Worm (Caenorhabditis elegans) whole organism, L1 larva: ENCODE measurements around the gene pqn-70.

ENCODE experiments used
- alr-1 ChIP-seq: fragments of 200-800 bp; sonication (Bioruptor generic); optimal IDR thresholded peaks from 2 replicates; lab custom pipeline; 2018; ENCODE audit warnings: borderline replicate concordance, mild to moderate bottlenecking, missing genetic modification characterization, missing compliant biosample characterization
- ces-1 ChIP-seq: fragments of 150-350 bp; optimal IDR thresholded peaks from 2 replicates; lab custom pipeline; 2014; ENCODE audit warnings: missing biosample characterization, missing genetic modification reagents, missing genetic modification characterization
- dpl-1 ChIP-seq, 3 experiments: fragments of 150-350 bp in 2 of 3; sonication (generic microtip) in 1 of 3; optimal IDR thresholded peaks; 2 replicates each; lab custom pipeline; 2014 to 2017; ENCODE audit warnings: missing biosample characterization in 3 of 3, missing genetic modification characterization in 3 of 3, missing genetic modification reagents in 3 of 3
- fkh-10 ChIP-seq: sonication (generic microtip); optimal IDR thresholded peaks from 2 replicates; lab custom pipeline; 2017; ENCODE audit warnings: missing biosample characterization, missing genetic modification reagents, missing genetic modification characterization
- lin-39 ChIP-seq: fragments of 150-350 bp; optimal IDR thresholded peaks from 2 replicates; lab custom pipeline; 2014; ENCODE audit warnings: missing biosample characterization, missing genetic modification reagents, missing genetic modification characterization
- nhr-28 ChIP-seq: fragments of 150-350 bp; optimal IDR thresholded peaks from 2 replicates; lab custom pipeline; 2014; ENCODE audit warnings: missing biosample characterization, missing genetic modification characterization
- pax-3 ChIP-seq: fragments of 200-800 bp; sonication (Bioruptor generic); optimal IDR thresholded peaks from 2 replicates; lab custom pipeline; 2018; ENCODE audit warnings: mild to moderate bottlenecking, missing genetic modification characterization, moderate library complexity, missing compliant biosample characterization
- snpc-4 ChIP-seq: fragments of 150-350 bp; optimal IDR thresholded peaks from 2 replicates; lab custom pipeline; 2014; ENCODE audit warnings: missing biosample characterization, missing genetic modification characterization
- snu-23 ChIP-seq: sonication (generic microtip); optimal IDR thresholded peaks from 2 replicates; lab custom pipeline; 2016; ENCODE audit warnings: missing genetic modification characterization, missing compliant biosample characterization
- unc-130 ChIP-seq: fragments of 150-350 bp; optimal IDR thresholded peaks from 2 replicates; lab custom pipeline; 2017; ENCODE audit warnings: missing biosample characterization, missing genetic modification characterization, inconsistent platforms
- zag-1 ChIP-seq: fragments of 150-350 bp; optimal IDR thresholded peaks from 2 replicates; lab custom pipeline; 2014; ENCODE audit warnings: missing biosample characterization, missing genetic modification characterization

ce11 chrV:11258896-11259295, 30.4 kb upstream of the pqn-70 start, which contains the start of gene lgc-36:
- TF ChIP-seq snu-23 (no peak), unc-130 (tag; lab: Kevin White, UChicago) (no peak), lin-39 (tag; lab: Kevin White, UChicago) (no peak), ces-1 (GFP tag; lab: Kevin White, UChicago) (no peak), snpc-4 (tag; lab: Kevin White, UChicago) (no peak), alr-1 (tag; lab: Kevin White, UChicago) (no peak), nhr-28 (no peak), pax-3 (tag; lab: Kevin White, UChicago) (no peak), fkh-10 (no peak), dpl-1 (GFP tag; optimal IDR thresholded peaks at IDR 0.05; lab: Kevin White, UChicago) (no peak), zag-1 (tag; lab: Kevin White, UChicago) (no peak)
